Fruit fly (Drosophila melanogaster) whole organism, adult: ENCODE results near the gene Ykt6.

ENCODE experiments used
- CG14711 ChIP-seq: fragments of 200-800 bp; sonication (Bioruptor generic); optimal IDR thresholded peaks from 2 replicates; lab custom pipeline; 2018; ENCODE audit warnings: missing biosample characterization, mild to moderate bottlenecking, missing genetic modification characterization, moderate library complexity
- CG1620 ChIP-seq: fragments of 200-800 bp; sonication (Bioruptor generic); optimal IDR thresholded peaks from 2 replicates; lab custom pipeline; 2016; ENCODE audit warnings: missing biosample characterization, missing genetic modification characterization
- CG33017 ChIP-seq: fragments of 200-800 bp; sonication (Bioruptor generic); optimal IDR thresholded peaks from 2 replicates; lab custom pipeline; 2018; ENCODE audit warnings: missing biosample characterization, mild to moderate bottlenecking, missing genetic modification characterization, moderate library complexity
- CG5204 ChIP-seq: fragments of 200-800 bp; sonication (Bioruptor generic); optimal IDR thresholded peaks from 2 replicates; lab custom pipeline; 2016; ENCODE audit warnings: missing biosample characterization, missing genetic modification characterization
- CG7101 ChIP-seq: fragments of 200-800 bp; sonication (Bioruptor generic); optimal IDR thresholded peaks from 2 replicates; lab custom pipeline; 2018; ENCODE audit warnings: missing biosample characterization, mild to moderate bottlenecking, missing genetic modification characterization, moderate library complexity
- Clk ChIP-seq: fragments of 200-800 bp; sonication (Bioruptor generic); optimal IDR thresholded peaks from 2 replicates; lab custom pipeline; 2017; ENCODE audit warnings: missing biosample characterization, missing genetic modification characterization
- Crg-1 ChIP-seq: fragments of 200-800 bp; sonication (Bioruptor generic); optimal IDR thresholded peaks from 2 replicates; lab custom pipeline; 2016; ENCODE audit warnings: missing biosample characterization, missing genetic modification characterization
- bab1 ChIP-seq: fragments of 200-800 bp; sonication (Bioruptor generic); optimal IDR thresholded peaks from 3 replicates; lab custom pipeline; 2019; ENCODE audit warnings: missing biosample characterization, mild to moderate bottlenecking, missing genetic modification characterization, moderate library complexity
- cic ChIP-seq: fragments of 200-800 bp; sonication (Bioruptor generic); optimal IDR thresholded peaks from 2 replicates; lab custom pipeline; 2017; ENCODE audit warnings: missing biosample characterization, mild to moderate bottlenecking, missing genetic modification characterization, moderate library complexity
- cnc ChIP-seq, 2 experiments: fragments of >200 bp; optimal IDR thresholded peaks; 2 replicates each; lab custom pipeline; 2017
- kay ChIP-seq: fragments of 200-800 bp; sonication (Bioruptor generic); peaks from one replicate; lab custom pipeline; 2016; ENCODE audit warnings: missing biosample characterization, missing genetic modification characterization, borderline replicate concordance
- pad ChIP-seq: fragments of 200-800 bp; sonication (Bioruptor generic); optimal IDR thresholded peaks from 3 replicates; lab custom pipeline; 2017; ENCODE audit warnings: missing biosample characterization, missing genetic modification characterization, mild to moderate bottlenecking, moderate library complexity, missing genetic modification reagents
- tj ChIP-seq: fragments of 200-800 bp; sonication (Bioruptor generic); optimal IDR thresholded peaks from 3 replicates; lab custom pipeline; 2017; ENCODE audit warnings: missing biosample characterization, mild to moderate bottlenecking, missing genetic modification characterization, moderate library complexity
- toe ChIP-seq: fragments of 200-800 bp; sonication (Bioruptor generic); optimal IDR thresholded peaks from 2 replicates; lab custom pipeline; 2016; ENCODE audit warnings: missing biosample characterization, missing genetic modification characterization

DNA sequence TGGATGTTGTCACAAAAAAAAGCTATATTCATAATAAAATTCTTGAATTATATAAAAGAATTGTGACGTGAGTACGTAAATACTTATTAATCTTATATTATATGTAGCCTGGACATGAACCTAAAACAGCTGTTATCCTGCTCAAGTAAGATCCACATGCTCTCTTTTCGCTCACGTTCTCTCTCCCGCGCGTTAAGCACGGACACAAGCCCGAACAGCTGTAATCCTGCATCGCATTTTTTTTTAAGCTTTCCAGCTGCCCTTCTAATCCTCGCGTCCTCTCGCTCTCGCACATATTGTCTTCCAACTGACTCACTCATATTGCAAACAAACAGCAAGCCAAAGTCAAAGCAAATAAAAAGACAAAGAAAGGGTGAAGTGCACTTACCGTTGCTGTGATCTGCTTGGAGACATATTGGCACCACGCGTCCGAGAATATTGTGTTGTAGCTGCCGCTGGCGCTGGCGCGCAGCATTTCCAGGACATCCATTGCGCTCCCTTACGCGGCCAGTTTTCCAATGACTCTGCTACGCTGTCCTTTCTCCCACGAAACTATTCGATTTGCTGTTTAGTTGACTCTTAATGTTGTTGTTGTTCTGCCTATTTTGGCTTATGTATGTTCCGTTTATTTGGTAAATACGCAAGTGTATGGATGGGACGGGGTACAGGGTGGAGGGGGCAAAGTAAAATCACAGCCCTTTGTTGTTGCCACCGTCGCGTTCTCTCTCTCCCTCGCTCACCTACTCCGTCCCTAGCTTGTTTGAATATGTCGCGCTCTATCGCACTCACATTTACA, 47.0 kb downstream of the Ykt6 start:
- TF ChIP-seq kay (GFP tag; lab: Kevin White, UChicago) = no peak
- TF ChIP-seq CG5204 (GFP tag; lab: Kevin White, UChicago) = no peak
- no peak for TF ChIP-seq tj (GFP tag; lab: Kevin White, UChicago)
- TF ChIP-seq cic (GFP tag; lab: Kevin White, UChicago) = no peak
- TF ChIP-seq cnc (optimal IDR thresholded peaks at IDR 0.05; lab: Kevin White, UChicago) = no peak
- TF ChIP-seq Clk (GFP tag; lab: Kevin White, UChicago) = no peak
- no peak for TF ChIP-seq CG7101
- TF ChIP-seq CG33017 (tag; lab: Kevin White, UChicago) = no peak
- no peak for TF ChIP-seq toe (GFP tag; lab: Kevin White, UChicago)
- TF ChIP-seq Crg-1 (GFP tag; lab: Kevin White, UChicago) = no peak
- TF ChIP-seq CG14711 (tag; lab: Kevin White, UChicago) = no peak
- no peak for TF ChIP-seq bab1
- TF ChIP-seq CG1620 (GFP tag; lab: Kevin White, UChicago) = no peak
- peak; percentile 94 for TF ChIP-seq pad
